Worm (Caenorhabditis elegans) whole organism, L2 larva: Measurements from ENCODE around the gene C17F4.11.

Source experiments
- alr-1 ChIP-seq: fragments of 150-350 bp; optimal IDR thresholded peaks from 2 replicates; lab custom pipeline; 2014; ENCODE audit warnings: missing biosample characterization, missing genetic modification characterization
- ama-1 ChIP-seq: fragments of 150-350 bp; optimal IDR thresholded peaks from 2 replicates; lab custom pipeline; 2018; ENCODE audit warnings: inconsistent platforms
- blmp-1 ChIP-seq: sonication (generic microtip); optimal IDR thresholded peaks from 2 replicates; lab custom pipeline; 2017; ENCODE audit warnings: missing genetic modification characterization, mild to moderate bottlenecking, missing compliant biosample characterization, antibody characterized with exemption, moderate library complexity; ENCODE audit not compliant: insufficient read depth
- ceh-16 ChIP-seq: fragments of 150-350 bp; optimal IDR thresholded peaks from 2 replicates; lab custom pipeline; 2014; ENCODE audit warnings: missing biosample characterization, missing genetic modification characterization
- dmd-4 ChIP-seq: sonication (generic microtip); optimal IDR thresholded peaks from 2 replicates; lab custom pipeline; 2017; ENCODE audit warnings: missing biosample characterization, missing genetic modification characterization
- lsy-2 ChIP-seq, 2 experiments: fragments of 150-350 bp in 1 of 2; sonication (generic microtip) in 1 of 2; optimal IDR thresholded peaks; 2 replicates each; lab custom pipeline; 2014 to 2017; ENCODE audit warnings: missing biosample characterization in 2 of 2, missing genetic modification characterization in 2 of 2
- nhr-77 ChIP-seq: fragments of 150-350 bp; optimal IDR thresholded peaks from 2 replicates; lab custom pipeline; 2014; ENCODE audit warnings: missing biosample characterization, missing genetic modification characterization
- skn-1 ChIP-seq: sonication (generic microtip); optimal IDR thresholded peaks from 2 replicates; lab custom pipeline; 2017; ENCODE audit warnings: missing biosample characterization, missing genetic modification characterization
- snpc-4 ChIP-seq: fragments of 150-350 bp; optimal IDR thresholded peaks from 2 replicates; lab custom pipeline; 2014; ENCODE audit warnings: missing biosample characterization, missing genetic modification characterization

ce11 chrII:3221730-3222129 is 15.5 kb upstream of the C17F4.11 start, which contains the start of gene ZC239.14:
- TF ChIP-seq skn-1 (tag; lab: Kevin White, UChicago) (no peak), ama-1 (lab: Kevin White, UChicago) (no peak), lsy-2 (tag; optimal IDR thresholded peaks at IDR 0.05; lab: Kevin White, UChicago) (no peak), blmp-1 (tag; lab: Kevin White, UChicago) (no peak), dmd-4 (tag; lab: Kevin White, UChicago) (no peak), snpc-4 (no peak), alr-1 (tag; lab: Kevin White, UChicago) (no peak), ceh-16 (tag; lab: Kevin White, UChicago) (no peak), nhr-77 (tag; lab: Kevin White, UChicago) (no peak)
